Worm (Caenorhabditis elegans) whole organism, L4/young adult: ENCODE results near the gene ZC21.10.

Experiments
- W03F9.2 ChIP-seq: fragments of 150-350 bp; optimal IDR thresholded peaks from 2 replicates; lab custom pipeline; 2014; ENCODE audit warnings: missing biosample characterization, missing genetic modification characterization
- him-1 ChIP-seq: sonication (generic microtip); optimal IDR thresholded peaks from 2 replicates; lab custom pipeline; 2016; ENCODE audit warnings: missing genotype, missing genetic modification reagents, missing genetic modification characterization, missing compliant biosample characterization

- TF ChIP-seq W03F9.2 (tag; lab: Kevin White, UChicago) (no peak), him-1 (tag; lab: Kevin White, UChicago) (no peak)
Measured at ce11 chrIII:8483853-8484252, 46.0 kb upstream of the ZC21.10 start, which contains the start of gene F42H10.3.
